Fruit fly (Drosophila melanogaster) whole organism, embryonic: ENCODE measurements around the gene RpS29.
A peak's percentile ranks its signal among the peaks of the same experiment; 100 is the strongest.

ENCODE experiments used
- ATbp ChIP-seq: fragments of 200-800 bp; sonication (Bioruptor generic); optimal IDR thresholded peaks from 2 replicates; lab custom pipeline; 2017; ENCODE audit warnings: missing biosample characterization, mild to moderate bottlenecking, missing genetic modification characterization, missing genetic modification reagents
- CG10654 ChIP-seq: fragments of 200-800 bp; sonication (Bioruptor generic); optimal IDR thresholded peaks from 2 replicates; lab custom pipeline; 2016; ENCODE audit warnings: missing biosample characterization, missing genetic modification characterization
- CG11695 ChIP-seq: fragments of 200-800 bp; sonication (Bioruptor generic); IDR thresholded peaks from 3 replicates; pipeline ENCODE4 v1.3.6; 2022; ENCODE audit warnings: missing biosample characterization, missing genetic modification characterization
- CG11696 ChIP-seq: fragments of 200-800 bp; sonication (Bioruptor generic); IDR thresholded peaks from 2 replicates; pipeline ENCODE4 v1.3.6; 2022; ENCODE audit warnings: missing biosample characterization, missing genetic modification characterization
- CG12219 ChIP-seq: fragments of 200-800 bp; sonication (Bioruptor generic); optimal IDR thresholded peaks from 3 replicates; lab custom pipeline; 2018; ENCODE audit warnings: missing biosample characterization, mild to moderate bottlenecking, missing genetic modification characterization
- CG13424 ChIP-seq: fragments of 200-800 bp; sonication (Bioruptor generic); optimal IDR thresholded peaks from 2 replicates; lab custom pipeline; 2019; ENCODE audit warnings: missing biosample characterization, mild to moderate bottlenecking, missing genetic modification characterization, moderate library complexity
- CG14050 ChIP-seq: fragments of 200-800 bp; sonication (Bioruptor generic); IDR thresholded peaks from 3 replicates; pipeline ENCODE4 v1.3.6; 2022; ENCODE audit warnings: missing biosample characterization, missing genetic modification characterization
- CG14860 ChIP-seq: fragments of 200-800 bp; sonication (Bioruptor generic); IDR thresholded peaks from 3 replicates; pipeline ENCODE4 v1.3.6; 2022; ENCODE audit warnings: missing biosample characterization, missing genetic modification characterization; ENCODE audit not compliant: partially characterized antibody
- CG15073 ChIP-seq: fragments of 200-800 bp; sonication (Bioruptor generic); optimal IDR thresholded peaks from 2 replicates; lab custom pipeline; 2016; ENCODE audit warnings: missing biosample characterization, missing genetic modification characterization
- CG16813 ChIP-seq: fragments of 200-800 bp; sonication (Bioruptor generic); IDR thresholded peaks from 3 replicates; pipeline ENCODE4 v1.3.6; 2022; ENCODE audit warnings: missing biosample characterization, missing genetic modification characterization; ENCODE audit not compliant: partially characterized antibody
- CG16863 ChIP-seq: fragments of 200-800 bp; sonication (Bioruptor generic); optimal IDR thresholded peaks from 3 replicates; lab custom pipeline; 2016; ENCODE audit warnings: missing biosample characterization, missing genetic modification characterization
- CG17359 ChIP-seq: fragments of 200-800 bp; sonication (Bioruptor generic); optimal IDR thresholded peaks from 3 replicates; lab custom pipeline; 2018; ENCODE audit warnings: missing biosample characterization, mild to moderate bottlenecking, missing genetic modification characterization, moderate library complexity
- CG1832 ChIP-seq: fragments of 200-800 bp; sonication (Bioruptor generic); optimal IDR thresholded peaks from 2 replicates; lab custom pipeline; 2017; ENCODE audit warnings: missing biosample characterization, mild to moderate bottlenecking, missing genetic modification characterization, inconsistent platforms
- CG18599 ChIP-seq: fragments of 200-800 bp; sonication (Bioruptor generic); optimal IDR thresholded peaks from 3 replicates; lab custom pipeline; 2017; ENCODE audit warnings: missing biosample characterization, missing genetic modification characterization, mild to moderate bottlenecking, moderate library complexity, missing genetic modification reagents
- CG18619 ChIP-seq: fragments of 200-800 bp; sonication (Bioruptor generic); optimal IDR thresholded peaks from 3 replicates; lab custom pipeline; 2017; ENCODE audit warnings: missing biosample characterization, mild to moderate bottlenecking, missing genetic modification characterization
- CG2129 ChIP-seq: fragments of 200-800 bp; sonication (Bioruptor generic); IDR thresholded peaks from 2 replicates; pipeline ENCODE4 v1.3.6; 2022; ENCODE audit warnings: missing biosample characterization, missing genetic modification characterization; ENCODE audit not compliant: partially characterized antibody
- CG3726 ChIP-seq: fragments of 200-800 bp; sonication (Bioruptor generic); IDR thresholded peaks from 3 replicates; pipeline ENCODE4, ENCODE4 v1.3.6; 2022; ENCODE audit warnings: missing biosample characterization, missing genetic modification characterization
- CG3847 ChIP-seq: fragments of 200-800 bp; sonication (Bioruptor generic); IDR thresholded peaks from 2 replicates; pipeline ENCODE4 v1.3.6; 2022; ENCODE audit warnings: missing biosample characterization, missing genetic modification characterization
- CG4424 ChIP-seq: fragments of 200-800 bp; sonication (Bioruptor generic); optimal IDR thresholded peaks from 3 replicates; lab custom pipeline; 2016; ENCODE audit warnings: missing biosample characterization, missing genetic modification characterization
- CG7372 ChIP-seq: fragments of 200-800 bp; sonication (Bioruptor generic); IDR thresholded peaks from 2 replicates; pipeline ENCODE4 v1.3.6; 2022; ENCODE audit warnings: missing biosample characterization, missing genetic modification characterization
- CG9876 ChIP-seq: fragments of 200-800 bp; sonication (Bioruptor generic); optimal IDR thresholded peaks from 2 replicates; lab custom pipeline; 2016; ENCODE audit warnings: missing biosample characterization, missing genetic modification characterization
- Dad ChIP-seq: fragments of 200-800 bp; sonication (Bioruptor generic); optimal IDR thresholded peaks from 3 replicates; lab custom pipeline; 2016; ENCODE audit warnings: missing biosample characterization, missing genetic modification characterization
- NK7.1 ChIP-seq: fragments of 200-800 bp; sonication (Bioruptor generic); optimal IDR thresholded peaks from 3 replicates; lab custom pipeline; 2016; ENCODE audit warnings: missing biosample characterization, missing genetic modification characterization
- Opbp ChIP-seq: fragments of 200-800 bp; sonication (Bioruptor generic); IDR thresholded peaks from 3 replicates; pipeline ENCODE4 v1.3.6; 2022; ENCODE audit warnings: missing biosample characterization, missing genetic modification characterization; ENCODE audit not compliant: partially characterized antibody
- PHDP ChIP-seq: fragments of 200-800 bp; sonication (Bioruptor generic); optimal IDR thresholded peaks from 3 replicates; lab custom pipeline; 2018; ENCODE audit warnings: missing biosample characterization, mild to moderate bottlenecking, missing genetic modification characterization, moderate library complexity
- Trl ChIP-seq, 3 experiments: fragments of >200 bp in 2 of 3; fragments of 200-800 bp in 1 of 3; sonication (Bioruptor generic) in 1 of 3; optimal IDR thresholded peaks; 2 replicates in 1 of 3; 3 replicates in 2 of 3; lab custom pipeline; 2016 to 2017; ENCODE audit warnings: missing biosample characterization in 1 of 3, missing genetic modification characterization in 1 of 3
- Xrp1 ChIP-seq: fragments of 200-800 bp; sonication (Bioruptor generic); IDR thresholded peaks from 2 replicates; pipeline ENCODE4 v1.3.6; 2022; ENCODE audit warnings: missing biosample characterization, missing genetic modification characterization
- YL-1 ChIP-seq: fragments of 200-800 bp; sonication (Bioruptor generic); optimal IDR thresholded peaks from 3 replicates; lab custom pipeline; 2017; ENCODE audit warnings: missing biosample characterization, mild to moderate bottlenecking, missing genetic modification characterization
- crol ChIP-seq: fragments of 200-800 bp; sonication (Bioruptor generic); IDR thresholded peaks from 2 replicates; pipeline ENCODE4 v1.3.6; 2022; ENCODE audit warnings: missing biosample characterization, missing genetic modification characterization
- da ChIP-seq: fragments of 200-800 bp; sonication (Bioruptor generic); optimal IDR thresholded peaks from 2 replicates; lab custom pipeline; 2016; ENCODE audit warnings: missing biosample characterization, missing genetic modification characterization
- dm ChIP-seq: fragments of 200-800 bp; sonication (Bioruptor generic); optimal IDR thresholded peaks from 3 replicates; lab custom pipeline; 2016; ENCODE audit warnings: missing biosample characterization, missing genetic modification characterization
- fru ChIP-seq: fragments of >200 bp; optimal IDR thresholded peaks from 2 replicates; lab custom pipeline; 2017
- hb ChIP-seq: fragments of 200-800 bp; sonication (Bioruptor generic); IDR thresholded peaks from 3 replicates; pipeline ENCODE4 v1.3.6; 2022; ENCODE audit warnings: missing biosample characterization, missing genetic modification characterization; ENCODE audit not compliant: partially characterized antibody
- her ChIP-seq: fragments of 200-800 bp; sonication (Bioruptor generic); optimal IDR thresholded peaks from 2 replicates; lab custom pipeline; 2016; ENCODE audit warnings: missing biosample characterization, missing genetic modification characterization
- insv ChIP-seq, 2 experiments: fragments of 200-800 bp; sonication (Bioruptor generic); optimal IDR thresholded peaks; 3 replicates each; lab custom pipeline; 2016 to 2018; ENCODE audit warnings: missing biosample characterization in 2 of 2, missing genetic modification characterization in 2 of 2
- lilli ChIP-seq: fragments of 200-800 bp; sonication (Bioruptor generic); optimal IDR thresholded peaks from 3 replicates; lab custom pipeline; 2016; ENCODE audit warnings: missing biosample characterization, missing genetic modification characterization
- lov ChIP-seq, 2 experiments: fragments of 200-800 bp in 1 of 2; fragments of >200 bp in 1 of 2; sonication (Bioruptor generic) in 1 of 2; IDR thresholded peaks in 1 of 2; optimal IDR thresholded peaks in 1 of 2; 2 replicates in 1 of 2; 3 replicates in 1 of 2; pipeline versions ENCODE4 v1.3.6 to Lab custom; 2017 to 2022; ENCODE audit warnings: missing biosample characterization in 1 of 2, missing genetic modification characterization in 1 of 2
- luna ChIP-seq: fragments of 200-800 bp; sonication (Bioruptor generic); optimal IDR thresholded peaks from 2 replicates; lab custom pipeline; 2016; ENCODE audit warnings: missing biosample characterization, missing genetic modification characterization
- mam ChIP-seq: fragments of 200-800 bp; sonication (Bioruptor generic); optimal IDR thresholded peaks from 3 replicates; lab custom pipeline; 2016; ENCODE audit warnings: missing biosample characterization, missing genetic modification characterization
- nerfin-2 ChIP-seq: fragments of 200-800 bp; sonication (Bioruptor generic); IDR thresholded peaks from 2 replicates; pipeline ENCODE4 v1.3.6; 2022; ENCODE audit warnings: missing biosample characterization, missing genetic modification characterization; ENCODE audit not compliant: partially characterized antibody
- pan ChIP-seq, 4 experiments: fragments of >200 bp in 3 of 4; fragments of 200-800 bp in 1 of 4; sonication (Bioruptor generic) in 1 of 4; optimal IDR thresholded peaks in 3 of 4; IDR thresholded peaks in 1 of 4; 2 replicates each; pipeline versions ENCODE4 v1.3.6 to Lab custom; 2017 to 2022; ENCODE audit warnings: missing biosample characterization in 2 of 4, missing genetic modification characterization in 2 of 4, mixed read lengths in 1 of 4
- phol ChIP-seq: fragments of 200-800 bp; sonication (Bioruptor generic); optimal IDR thresholded peaks from 3 replicates; lab custom pipeline; 2018; ENCODE audit warnings: missing biosample characterization, mild to moderate bottlenecking, missing genetic modification characterization, moderate library complexity
- pita ChIP-seq: fragments of 200-800 bp; sonication (Bioruptor generic); optimal IDR thresholded peaks from 2 replicates; lab custom pipeline; 2017; ENCODE audit warnings: missing biosample characterization, mild to moderate bottlenecking, missing genetic modification characterization
- ranshi ChIP-seq: fragments of 200-800 bp; sonication (Bioruptor generic); IDR thresholded peaks from 2 replicates; pipeline ENCODE4 v1.3.6; 2022; ENCODE audit warnings: missing biosample characterization, missing genetic modification characterization
- repo ChIP-seq: fragments of 200-800 bp; sonication (Bioruptor generic); optimal IDR thresholded peaks from 2 replicates; lab custom pipeline; 2016; ENCODE audit warnings: missing biosample characterization, missing genetic modification characterization
- sr ChIP-seq: fragments of 200-800 bp; sonication (Bioruptor generic); IDR thresholded peaks from 3 replicates; pipeline ENCODE4 v1.3.6; 2022; ENCODE audit warnings: missing biosample characterization, missing genetic modification characterization
- tll ChIP-seq, 2 experiments: fragments of 200-800 bp in 1 of 2; fragments of >200 bp in 1 of 2; sonication (Bioruptor generic) in 1 of 2; optimal IDR thresholded peaks; 2 replicates each; lab custom pipeline; 2017 to 2019; ENCODE audit warnings: missing biosample characterization in 2 of 2, missing genetic modification characterization in 2 of 2, mild to moderate bottlenecking in 1 of 2, moderate library complexity in 1 of 2
- twi ChIP-seq: fragments of 200-800 bp; optimal IDR thresholded peaks from 2 replicates; lab custom pipeline; 2019; ENCODE audit warnings: missing biosample characterization, mild to moderate bottlenecking, missing genetic modification characterization, moderate library complexity

RpS29 gene

DNA sequence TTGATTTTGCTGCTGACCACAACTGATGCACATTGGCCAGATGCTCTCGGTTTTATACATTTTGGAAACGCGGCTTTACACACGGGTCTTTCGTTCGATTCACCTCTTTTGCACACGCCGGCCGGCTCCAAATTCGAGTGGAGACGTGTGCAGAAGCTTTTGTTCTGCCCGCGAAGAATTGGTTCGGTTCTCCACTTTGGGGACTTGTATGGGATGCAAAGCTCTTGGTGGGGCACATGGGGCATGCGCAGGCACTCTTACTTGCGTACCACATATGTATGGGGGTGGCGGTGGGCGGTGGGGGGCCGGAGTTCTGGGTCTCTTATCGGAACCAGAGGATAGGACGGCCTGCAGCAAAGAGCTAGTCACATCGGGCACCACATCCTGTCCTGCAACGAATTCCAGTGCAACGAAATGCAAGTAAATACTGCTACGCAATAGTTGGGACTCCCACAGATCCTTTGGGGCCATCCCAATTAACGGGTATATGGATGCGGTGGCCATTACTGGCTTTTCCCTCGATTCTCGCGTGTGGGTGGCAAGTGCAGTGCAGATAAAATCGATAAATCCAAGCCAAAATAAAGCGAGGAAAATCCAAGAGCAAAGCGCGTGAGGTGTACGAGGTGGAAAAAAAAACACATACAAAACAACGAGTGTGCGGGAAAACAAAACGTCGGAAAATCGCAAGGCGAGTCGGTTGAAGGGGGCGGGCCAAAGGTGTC is 6.7 kb downstream of the RpS29 start, which contains the start of the genes MtnA and CG8500:
TSS of gene MtnA (minus strand) at position 30 of the 722 bp plus-strand sequence.
TSS of gene CG8500 (plus strand) at position 313 of the 722 bp plus-strand sequence.
- TF ChIP-seq tll (GFP tag; optimal IDR thresholded peaks at IDR 0.05; lab: Kevin White, UChicago): no peak
- no peak for TF ChIP-seq lov (optimal IDR thresholded peaks at IDR 0.05; lab: Kevin White, UChicago)
- TF ChIP-seq lov (GFP tag; IDR thresholded peaks at IDR 0.05; lab: Robert Waterston, UW): 0 out of 3 replicates have a peak, but pooled peaks have one; percentile 19
- TF ChIP-seq da (GFP tag; lab: Kevin White, UChicago): no peak
- TF ChIP-seq CG16813 (GFP tag; lab: Robert Waterston, UW): no peak
- no peak for TF ChIP-seq CG3726 (GFP tag; lab: Robert Waterston, UW)
- no peak for TF ChIP-seq CG14860 (GFP tag; lab: Robert Waterston, UW)
- TF ChIP-seq pita (GFP tag; lab: Kevin White, UChicago): peak; percentile 54
- 0 out of 3 replicates have a peak, but pooled peaks have one; percentile 7 for TF ChIP-seq sr (GFP tag; lab: Robert Waterston, UW)
- no peak for TF ChIP-seq ranshi (GFP tag; lab: Robert Waterston, UW)
- TF ChIP-seq NK7.1: no peak
- TF ChIP-seq repo (GFP tag; lab: Kevin White, UChicago): no peak
- no peak for TF ChIP-seq CG15073 (GFP tag; lab: Kevin White, UChicago)
- TF ChIP-seq Xrp1 (GFP tag; lab: Robert Waterston, UW): no peak
- TF ChIP-seq CG3847 (GFP tag; lab: Robert Waterston, UW): 0 out of 2 replicates have a peak, but pooled peaks have one; percentile 7
- TF ChIP-seq Opbp (GFP tag; lab: Robert Waterston, UW): 0 out of 3 replicates have a peak, but pooled peaks have one; percentile 24
- TF ChIP-seq CG12219 (GFP tag; lab: Kevin White, UChicago): no peak
- no peak for TF ChIP-seq CG14050 (GFP tag; lab: Robert Waterston, UW)
- TF ChIP-seq PHDP (tag; lab: Kevin White, UChicago): no peak
- no peak for TF ChIP-seq CG1832 (GFP tag; lab: Kevin White, UChicago)
- no peak for TF ChIP-seq hb
- no peak for TF ChIP-seq CG11695
- no peak for TF ChIP-seq YL-1 (GFP tag; lab: Kevin White, UChicago)
- TF ChIP-seq insv (GFP tag; optimal IDR thresholded peaks at IDR 0.05; lab: Kevin White, UChicago): no peak
- TF ChIP-seq CG16863 (GFP tag; lab: Kevin White, UChicago): no peak
- TF ChIP-seq nerfin-2 (GFP tag; lab: Robert Waterston, UW): no peak
- no peak for TF ChIP-seq CG11696 (GFP tag; lab: Robert Waterston, UW)
- TF ChIP-seq CG18599 (GFP tag; lab: Kevin White, UChicago): no peak
- TF ChIP-seq CG4424: no peak
- no peak for TF ChIP-seq CG10654
- TF ChIP-seq phol (tag; lab: Kevin White, UChicago): no peak
- TF ChIP-seq luna (GFP tag; lab: Kevin White, UChicago): no peak
- TF ChIP-seq twi (tag; lab: Kevin White, UChicago): no peak
- TF ChIP-seq CG13424 (tag; lab: Kevin White, UChicago): no peak
- no peak for TF ChIP-seq CG7372 (GFP tag; lab: Robert Waterston, UW)
- no peak for TF ChIP-seq Trl (optimal IDR thresholded peaks at IDR 0.05; lab: Kevin White, UChicago)
- no peak for TF ChIP-seq Trl (GFP tag; optimal IDR thresholded peaks at IDR 0.05; lab: Kevin White, UChicago)
- peak; percentile 93 for TF ChIP-seq crol
- no peak for TF ChIP-seq CG17359 (tag; lab: Kevin White, UChicago)
- no peak for TF ChIP-seq CG18619
- TF ChIP-seq lilli: no peak
- no peak for TF ChIP-seq mam (GFP tag; lab: Kevin White, UChicago)
- TF ChIP-seq ATbp: no peak
- no peak for TF ChIP-seq pan (optimal IDR thresholded peaks at IDR 0.05; lab: Kevin White, UChicago)
- no peak for TF ChIP-seq pan (GFP tag; optimal IDR thresholded peaks at IDR 0.05 in 1 of 2, IDR thresholded peaks at IDR 0.05 in 1 of 2)
- no peak for TF ChIP-seq Dad (GFP tag; lab: Kevin White, UChicago)
- peak; percentile 3 for TF ChIP-seq dm (GFP tag; lab: Kevin White, UChicago)
- TF ChIP-seq fru (lab: Kevin White, UChicago): no peak
- no peak for TF ChIP-seq her (GFP tag; lab: Kevin White, UChicago)
- TF ChIP-seq CG9876 (GFP tag; lab: Kevin White, UChicago): no peak
- TF ChIP-seq CG2129 (GFP tag; lab: Robert Waterston, UW): no peak
